Fruit fly (Drosophila melanogaster): ENCODE results near the gene Gr89a.

DNA sequence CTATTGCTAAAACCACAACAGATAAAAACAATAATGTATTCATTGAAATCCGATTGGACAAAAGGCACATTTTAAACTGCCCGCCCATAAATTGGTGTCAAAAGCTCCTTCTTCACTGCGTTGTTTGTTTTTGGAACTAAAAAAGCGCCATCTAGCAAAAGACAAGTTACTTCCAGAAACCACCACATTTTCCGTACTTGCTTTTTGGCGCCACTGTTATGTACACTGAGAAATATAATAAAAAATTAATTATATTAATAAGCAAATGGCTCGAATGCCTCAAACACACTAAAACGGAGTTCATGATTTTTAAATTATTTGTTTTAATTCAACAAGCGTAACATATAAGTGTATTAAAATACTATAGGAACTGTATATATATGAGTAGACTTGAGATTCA lies 1.4 kb downstream of the Gr89a start:
- peak in 1 of 2 experiments; percentile 41 for TF ChIP-seq salr (GFP tag; optimal IDR thresholded peaks at IDR 0.05)
- TF ChIP-seq fd85E (GFP tag; optimal IDR thresholded peaks at IDR 0.05), result no peak
- TF ChIP-seq acj6 (GFP tag; optimal IDR thresholded peaks at IDR 0.05), result peak; percentile 61
- TF ChIP-seq Blimp-1 (GFP tag; optimal IDR thresholded peaks at IDR 0.05), result no peak
- peak; percentile 60 for TF ChIP-seq Ets96B (tag; optimal IDR thresholded peaks at IDR 0.05)
- peak; percentile 70 for TF ChIP-seq CG10631 (GFP tag; optimal IDR thresholded peaks at IDR 0.05)
- peak; percentile 76 for TF ChIP-seq CG15336 (GFP tag; IDR thresholded peaks at IDR 0.05)
- peak; percentile 71 for TF ChIP-seq Hr39 (GFP tag; optimal IDR thresholded peaks at IDR 0.05)
- TF ChIP-seq svp (GFP tag), result peak; percentile 79
- TF ChIP-seq Sox15 (GFP tag; optimal IDR thresholded peaks at IDR 0.05), result peak; percentile 22
- peak; percentile 30 for TF ChIP-seq fd59A (GFP tag; optimal IDR thresholded peaks at IDR 0.05)
- peak; percentile 77 for TF ChIP-seq lz (GFP tag; optimal IDR thresholded peaks at IDR 0.05)
